Comparison of ENCODE assay signal across 3 worm cellular contexts in the genomic region with DNA sequence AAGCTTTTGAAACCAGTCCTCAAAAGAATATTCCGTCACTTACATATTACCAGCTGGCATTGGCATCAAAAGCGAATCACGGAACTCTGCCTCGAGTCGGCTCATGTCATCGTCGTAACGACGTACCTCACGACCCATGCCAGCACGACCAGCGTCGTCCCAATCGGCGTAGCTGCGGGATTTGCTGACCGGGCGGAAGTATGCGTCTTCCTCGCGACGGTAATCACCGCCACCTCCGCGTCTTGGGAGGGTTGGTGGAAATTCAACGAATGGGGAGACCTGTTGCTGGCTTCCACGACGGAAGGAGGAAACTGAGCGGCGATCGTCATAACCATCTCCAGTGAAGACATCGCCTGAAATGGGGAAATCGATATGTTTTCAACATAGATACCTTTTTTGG.
TF ChIP-seq lines count a peak whose summit lies in the region.

No protein-coding gene starts in this region.

TF ChIP-seq in whole organism, L1 larva, 84 proteins besides CTCF, POLR2A, EP300 and RAD21:
- no peak for TF ChIP-seq skn-1 (tag; optimal IDR thresholded peaks at IDR 0.05; lab: Kevin White, UChicago)
- peak; percentile 70 for TF ChIP-seq nhr-85 (tag; lab: Kevin White, UChicago)
- no peak for TF ChIP-seq efl-3 (GFP tag; optimal IDR thresholded peaks at IDR 0.05; lab: Kevin White, UChicago)
- TF ChIP-seq unc-98 (GFP tag; IDR thresholded peaks at IDR 0.05; lab: Robert Waterston, UW): no peak
- no peak for TF ChIP-seq F16B12.6 (tag; optimal IDR thresholded peaks at IDR 0.05; lab: Kevin White, UChicago)
- TF ChIP-seq blmp-1 (tag; optimal IDR thresholded peaks at IDR 0.05; lab: Kevin White, UChicago): no peak
- TF ChIP-seq lin-14 (GFP tag; optimal IDR thresholded peaks at IDR 0.05; lab: Kevin White, UChicago): no peak
- no peak for TF ChIP-seq ztf-4 (tag; optimal IDR thresholded peaks at IDR 0.05; lab: Kevin White, UChicago)
- no peak for TF ChIP-seq fkh-8 (tag; optimal IDR thresholded peaks at IDR 0.05; lab: Kevin White, UChicago)

TF ChIP-seq in whole organism, L4 larva, 104 proteins besides CTCF, POLR2A, EP300 and RAD21:
- no peak for TF ChIP-seq ztf-11 (tag; optimal IDR thresholded peaks at IDR 0.05; lab: Kevin White, UChicago)
- no peak for TF ChIP-seq nhr-77 (tag; optimal IDR thresholded peaks at IDR 0.05; lab: Kevin White, UChicago)
- no peak for TF ChIP-seq jun-1 (tag; optimal IDR thresholded peaks at IDR 0.05; lab: Kevin White, UChicago)
- TF ChIP-seq set-16 (GFP tag; IDR thresholded peaks at IDR 0.05; lab: Robert Waterston, UW): peak; percentile 81
- TF ChIP-seq ctbp-1 (GFP tag; IDR thresholded peaks at IDR 0.05; lab: Robert Waterston, UW): 0 out of 2 replicates have a peak, but pooled peaks have one; percentile 9
- no peak for TF ChIP-seq snpc-1.2 (GFP tag; IDR thresholded peaks at IDR 0.05; lab: Robert Waterston, UW)
- TF ChIP-seq unc-62 (GFP tag; optimal IDR thresholded peaks at IDR 0.05 in 1 of 2; lab: Kevin White, UChicago): peak in 1 of 2 experiments; percentile 17
- no peak for TF ChIP-seq unc-62 (tag; optimal IDR thresholded peaks at IDR 0.05; lab: Kevin White, UChicago)

TF ChIP-seq in whole organism, young adult, 124 proteins besides CTCF, POLR2A, EP300 and RAD21:
- no peak for TF ChIP-seq hlh-12 (tag; optimal IDR thresholded peaks at IDR 0.05; lab: Kevin White, UChicago)
- TF ChIP-seq egrh-3 (GFP tag; IDR thresholded peaks at IDR 0.05; lab: Robert Waterston, UW): peak; percentile 33; the same call in 1 of the 2 replicates
